Fruit fly (Drosophila melanogaster) whole organism, embryonic: ENCODE results near the gene Actn.

Source experiments
- ATbp ChIP-seq: fragments of 200-800 bp; sonication (Bioruptor generic); optimal IDR thresholded peaks from 2 replicates; lab custom pipeline; 2017; ENCODE audit warnings: missing biosample characterization, mild to moderate bottlenecking, missing genetic modification characterization, missing genetic modification reagents
- Antp ChIP-seq: fragments of 200-800 bp; sonication (Bioruptor generic); optimal IDR thresholded peaks from 3 replicates; lab custom pipeline; 2016; ENCODE audit warnings: missing biosample characterization, missing genetic modification characterization
- CG10543 ChIP-seq: fragments of 200-800 bp; sonication (Bioruptor generic); optimal IDR thresholded peaks from 3 replicates; lab custom pipeline; 2017; ENCODE audit warnings: missing biosample characterization, mild to moderate bottlenecking, missing genetic modification characterization, moderate library complexity
- CG10565 ChIP-seq: fragments of 200-800 bp; sonication (Bioruptor generic); optimal IDR thresholded peaks from 3 replicates; lab custom pipeline; 2016; ENCODE audit warnings: missing biosample characterization, mild to moderate bottlenecking, missing genetic modification characterization
- CG11560 ChIP-seq: fragments of 200-800 bp; sonication (Bioruptor generic); IDR thresholded peaks from 3 replicates; pipeline ENCODE4 v1.3.6; 2022; ENCODE audit warnings: missing biosample characterization, missing genetic modification characterization
- CG12155 ChIP-seq: fragments of 200-800 bp; sonication (Bioruptor generic); optimal IDR thresholded peaks from 3 replicates; lab custom pipeline; 2016; ENCODE audit warnings: missing biosample characterization, missing genetic modification characterization
- CG15011 ChIP-seq: fragments of 200-800 bp; sonication (Bioruptor generic); optimal IDR thresholded peaks from 3 replicates; lab custom pipeline; 2018; ENCODE audit warnings: missing biosample characterization, mild to moderate bottlenecking, missing genetic modification characterization
- CG15601 ChIP-seq: fragments of 200-800 bp; sonication (Bioruptor generic); optimal IDR thresholded peaks from 3 replicates; lab custom pipeline; 2019; ENCODE audit warnings: missing biosample characterization, mild to moderate bottlenecking, missing genetic modification characterization, moderate library complexity
- CG1603 ChIP-seq: fragments of 200-800 bp; sonication (Bioruptor generic); optimal IDR thresholded peaks from 2 replicates; lab custom pipeline; 2019; ENCODE audit warnings: missing biosample characterization, mild to moderate bottlenecking, missing genetic modification characterization, moderate library complexity
- CG16813 ChIP-seq: fragments of 200-800 bp; sonication (Bioruptor generic); IDR thresholded peaks from 3 replicates; pipeline ENCODE4 v1.3.6; 2022; ENCODE audit warnings: missing biosample characterization, missing genetic modification characterization; ENCODE audit not compliant: partially characterized antibody
- CG17328 ChIP-seq: fragments of 200-800 bp; sonication (Bioruptor generic); IDR thresholded peaks from 2 replicates; pipeline ENCODE4 v1.3.6; 2022; ENCODE audit warnings: missing biosample characterization, missing genetic modification characterization
- CG2199 ChIP-seq: fragments of 200-800 bp; sonication (Bioruptor generic); IDR thresholded peaks from 3 replicates; pipeline ENCODE4 v1.3.6; 2022; ENCODE audit warnings: missing biosample characterization, missing genetic modification characterization
- CG31224 ChIP-seq: fragments of 200-800 bp; sonication (Bioruptor generic); IDR thresholded peaks from 2 replicates; pipeline ENCODE4 v1.3.6; 2022; ENCODE audit warnings: missing biosample characterization, missing genetic modification characterization
- CG32772 ChIP-seq: fragments of 200-800 bp; sonication (Bioruptor generic); IDR thresholded peaks from 2 replicates; pipeline ENCODE4 v1.3.6; 2022; ENCODE audit warnings: missing biosample characterization, missing genetic modification characterization
- CG3726 ChIP-seq: fragments of 200-800 bp; sonication (Bioruptor generic); IDR thresholded peaks from 3 replicates; pipeline ENCODE4, ENCODE4 v1.3.6; 2022; ENCODE audit warnings: missing biosample characterization, missing genetic modification characterization
- CG6272 ChIP-seq: fragments of 200-800 bp; sonication (Bioruptor generic); IDR thresholded peaks from 2 replicates; pipeline ENCODE4 v1.3.6; 2022; ENCODE audit warnings: missing biosample characterization, missing genetic modification characterization
- CG7372 ChIP-seq: fragments of 200-800 bp; sonication (Bioruptor generic); IDR thresholded peaks from 2 replicates; pipeline ENCODE4 v1.3.6; 2022; ENCODE audit warnings: missing biosample characterization, missing genetic modification characterization
- CG9437 ChIP-seq: fragments of 200-800 bp; sonication (Bioruptor generic); optimal IDR thresholded peaks from 2 replicates; lab custom pipeline; 2018; ENCODE audit warnings: missing biosample characterization, mild to moderate bottlenecking, missing genetic modification characterization
- CG9609 ChIP-seq: fragments of 200-800 bp; sonication (Bioruptor generic); optimal IDR thresholded peaks from 3 replicates; lab custom pipeline; 2016; ENCODE audit warnings: missing biosample characterization, missing genetic modification characterization
- CHES-1-like ChIP-seq: fragments of 200-800 bp; sonication (Bioruptor generic); optimal IDR thresholded peaks from 2 replicates; lab custom pipeline; 2016; ENCODE audit warnings: missing biosample characterization, missing genetic modification characterization
- Elba2 ChIP-seq: fragments of 200-800 bp; sonication (Bioruptor generic); optimal IDR thresholded peaks from 3 replicates; lab custom pipeline; 2016; ENCODE audit warnings: missing biosample characterization, missing genetic modification characterization
- Ets97D ChIP-seq: fragments of 200-800 bp; sonication (Bioruptor generic); optimal IDR thresholded peaks from 3 replicates; lab custom pipeline; 2016; ENCODE audit warnings: missing biosample characterization, missing genetic modification characterization
- Gsc ChIP-seq: fragments of 200-800 bp; sonication (Bioruptor generic); IDR thresholded peaks from 2 replicates; pipeline ENCODE4 v1.3.6; 2022; ENCODE audit warnings: missing biosample characterization, missing genetic modification characterization
- HLH3B ChIP-seq: fragments of 200-800 bp; sonication (Bioruptor generic); IDR thresholded peaks from 2 replicates; pipeline ENCODE4 v1.3.6; 2022; ENCODE audit warnings: missing biosample characterization, missing genetic modification characterization
- Hand ChIP-seq: fragments of 200-800 bp; sonication (Bioruptor generic); optimal IDR thresholded peaks from 2 replicates; lab custom pipeline; 2017; ENCODE audit warnings: mild to moderate bottlenecking, missing biosample characterization, missing genetic modification reagents, missing genetic modification characterization
- Med ChIP-seq: fragments of 200-800 bp; sonication (Bioruptor generic); peaks from one replicate; lab custom pipeline; 2016; ENCODE audit warnings: missing biosample characterization, missing genetic modification characterization, mild to moderate bottlenecking, inconsistent platforms, moderate library complexity
- NFAT ChIP-seq: fragments of 200-800 bp; sonication (Bioruptor generic); IDR thresholded peaks from 2 replicates; pipeline ENCODE4 v1.3.6; 2022; ENCODE audit warnings: missing biosample characterization, missing genetic modification characterization
- Opbp ChIP-seq: fragments of 200-800 bp; sonication (Bioruptor generic); IDR thresholded peaks from 3 replicates; pipeline ENCODE4 v1.3.6; 2022; ENCODE audit warnings: missing biosample characterization, missing genetic modification characterization; ENCODE audit not compliant: partially characterized antibody
- Ptx1 ChIP-seq: fragments of 200-800 bp; sonication (Bioruptor generic); IDR thresholded peaks from 2 replicates; pipeline ENCODE4 v1.3.6; 2022; ENCODE audit warnings: missing biosample characterization, missing genetic modification characterization
- Sin3A ChIP-seq: fragments of >200 bp; optimal IDR thresholded peaks from 2 replicates; lab custom pipeline; 2018
- bsh ChIP-seq, 2 experiments: fragments of 200-800 bp; sonication (Bioruptor generic); optimal IDR thresholded peaks; 2 replicates each; lab custom pipeline; 2017 to 2018; ENCODE audit warnings: mild to moderate bottlenecking in 2 of 2, missing biosample characterization in 2 of 2, missing genetic modification characterization in 2 of 2, moderate library complexity in 1 of 2
- chinmo ChIP-seq: fragments of 200-800 bp; sonication (Bioruptor generic); IDR thresholded peaks from 4 replicates; pipeline ENCODE4 v1.3.6; 2022; ENCODE audit warnings: missing biosample characterization, missing genetic modification characterization; ENCODE audit not compliant: partially characterized antibody
- ems ChIP-seq: fragments of 200-800 bp; sonication (Bioruptor generic); optimal IDR thresholded peaks from 3 replicates; lab custom pipeline; 2016; ENCODE audit warnings: missing biosample characterization, missing genetic modification characterization
- ftz-f1 ChIP-seq: fragments of 200-800 bp; sonication (Bioruptor generic); optimal IDR thresholded peaks from 2 replicates; lab custom pipeline; 2016; ENCODE audit warnings: missing biosample characterization, missing genetic modification characterization
- gsb ChIP-seq: fragments of 200-800 bp; sonication (Bioruptor generic); IDR thresholded peaks from 2 replicates; pipeline ENCODE4 v1.3.6; 2022; ENCODE audit warnings: missing biosample characterization, missing genetic modification characterization
- ham ChIP-seq: fragments of 200-800 bp; sonication (Bioruptor generic); IDR thresholded peaks from 2 replicates; pipeline ENCODE4 v1.3.6; 2022; ENCODE audit warnings: missing biosample characterization, missing genetic modification characterization
- ken ChIP-seq: fragments of 200-800 bp; sonication (Bioruptor generic); IDR thresholded peaks from 3 replicates; pipeline ENCODE4 v1.3.6; 2022; ENCODE audit warnings: missing biosample characterization, missing genetic modification characterization
- klu ChIP-seq: fragments of 200-800 bp; sonication (Bioruptor generic); IDR thresholded peaks from 2 replicates; pipeline ENCODE4 v1.3.6; 2022; ENCODE audit warnings: missing biosample characterization, missing genetic modification characterization
- lola ChIP-seq, 3 experiments: fragments of >200 bp in 2 of 3; fragments of 200-800 bp in 1 of 3; sonication (Bioruptor generic) in 1 of 3; optimal IDR thresholded peaks; 2 replicates each; lab custom pipeline; 2017 to 2019; ENCODE audit warnings: missing biosample characterization in 3 of 3, missing genetic modification characterization in 3 of 3, mild to moderate bottlenecking in 1 of 3, moderate library complexity in 1 of 3
- luna ChIP-seq: fragments of 200-800 bp; sonication (Bioruptor generic); optimal IDR thresholded peaks from 2 replicates; lab custom pipeline; 2016; ENCODE audit warnings: missing biosample characterization, missing genetic modification characterization
- mam ChIP-seq: fragments of 200-800 bp; sonication (Bioruptor generic); optimal IDR thresholded peaks from 3 replicates; lab custom pipeline; 2016; ENCODE audit warnings: missing biosample characterization, missing genetic modification characterization
- nerfin-2 ChIP-seq: fragments of 200-800 bp; sonication (Bioruptor generic); IDR thresholded peaks from 2 replicates; pipeline ENCODE4 v1.3.6; 2022; ENCODE audit warnings: missing biosample characterization, missing genetic modification characterization; ENCODE audit not compliant: partially characterized antibody
- oc ChIP-seq: fragments of 200-800 bp; sonication (Bioruptor generic); optimal IDR thresholded peaks from 2 replicates; lab custom pipeline; 2018; ENCODE audit warnings: missing biosample characterization, mild to moderate bottlenecking, missing genetic modification characterization, moderate library complexity
- repo ChIP-seq: fragments of 200-800 bp; sonication (Bioruptor generic); optimal IDR thresholded peaks from 2 replicates; lab custom pipeline; 2016; ENCODE audit warnings: missing biosample characterization, missing genetic modification characterization
- salm ChIP-seq: fragments of 200-800 bp; sonication (Bioruptor generic); optimal IDR thresholded peaks from 2 replicates; lab custom pipeline; 2018; ENCODE audit warnings: missing biosample characterization, mild to moderate bottlenecking, missing genetic modification characterization
- shn ChIP-seq: fragments of 200-800 bp; sonication (Bioruptor generic); optimal IDR thresholded peaks from 3 replicates; lab custom pipeline; 2016; ENCODE audit warnings: missing biosample characterization, missing genetic modification characterization
- sob ChIP-seq: fragments of 200-800 bp; sonication (Bioruptor generic); IDR thresholded peaks from 2 replicates; pipeline ENCODE4 v1.3.6; 2022; ENCODE audit warnings: missing biosample characterization, missing genetic modification characterization
- sug ChIP-seq: fragments of 200-800 bp; optimal IDR thresholded peaks from 2 replicates; lab custom pipeline; 2019; ENCODE audit warnings: missing biosample characterization, mild to moderate bottlenecking, missing genetic modification characterization, moderate library complexity
- trh ChIP-seq: fragments of 200-800 bp; sonication (Bioruptor generic); optimal IDR thresholded peaks from 2 replicates; lab custom pipeline; 2016; ENCODE audit warnings: missing biosample characterization, missing genetic modification characterization
- zfh1 ChIP-seq: fragments of 200-800 bp; sonication (Bioruptor generic); IDR thresholded peaks from 3 replicates; pipeline ENCODE4 v1.3.6; 2022; ENCODE audit warnings: missing biosample characterization, missing genetic modification characterization
- zfh2 ChIP-seq: fragments of 200-800 bp; sonication (Bioruptor generic); optimal IDR thresholded peaks from 2 replicates; lab custom pipeline; 2016; ENCODE audit warnings: missing biosample characterization, missing genetic modification characterization

The Actn gene

DNA sequence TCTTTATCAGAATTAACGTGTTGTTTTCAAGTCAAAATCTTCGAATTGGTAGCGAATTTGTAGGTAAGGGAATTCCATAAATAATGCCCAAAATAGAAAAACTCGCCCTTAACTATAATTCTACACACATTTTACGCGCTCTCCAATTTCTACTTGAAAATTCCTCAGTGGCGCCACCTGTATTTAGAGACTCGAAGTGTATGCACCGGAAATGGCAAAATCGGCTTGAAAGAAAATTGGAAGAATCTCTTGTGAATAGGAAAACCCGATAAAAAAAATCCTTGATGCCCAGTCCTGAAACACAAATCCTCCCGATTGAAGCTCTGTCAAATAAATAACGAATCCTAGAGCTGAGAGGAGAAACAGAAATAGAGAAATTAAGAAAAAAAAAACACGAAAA lies 36.3 kb downstream of the Actn start (continued):
- TF ChIP-seq oc (tag; lab: Kevin White, UChicago) (peak; percentile 48), CG6272 (no peak), trh (GFP tag; lab: Kevin White, UChicago) (peak; percentile 26), CG11560 (tag; lab: Robert Waterston, UW) (no peak), repo (GFP tag; lab: Kevin White, UChicago) (peak; percentile 62), CG1603 (tag; lab: Kevin White, UChicago) (no peak), CG2199 (GFP tag; lab: Robert Waterston, UW) (peak; percentile 70; the same call in 1 of the 3 replicates), CG12155 (GFP tag; lab: Kevin White, UChicago) (no peak), ATbp (GFP tag; lab: Kevin White, UChicago) (peak; percentile 73), Elba2 (GFP tag; lab: Kevin White, UChicago) (no peak), nerfin-2 (no peak), ftz-f1 (GFP tag; lab: Kevin White, UChicago) (no peak), ken (peak; percentile 51; the same call in 2 of the 3 replicates), chinmo (GFP tag; lab: Robert Waterston, UW) (0 out of 4 replicates have a peak, but pooled peaks have one; percentile 23), Gsc (GFP tag; lab: Robert Waterston, UW) (no peak), gsb (GFP tag; lab: Robert Waterston, UW) (peak; percentile 39; the same call in 1 of the 2 replicates), Ets97D (GFP tag; lab: Kevin White, UChicago) (peak; percentile 99), CHES-1-like (GFP tag; lab: Kevin White, UChicago) (peak; percentile 42), ham (GFP tag; lab: Robert Waterston, UW) (no peak), Sin3A (lab: Kevin White, UChicago) (no peak), luna (peak; percentile 26), lola (GFP tag; optimal IDR thresholded peaks at IDR 0.05; lab: Kevin White, UChicago) (no peak), CG31224 (GFP tag; lab: Robert Waterston, UW) (0 out of 2 replicates have a peak, but pooled peaks have one; percentile 11), bsh (GFP tag; optimal IDR thresholded peaks at IDR 0.05; lab: Kevin White, UChicago) (peak in 1 of 2 experiments; percentile 60), CG15011 (GFP tag; lab: Kevin White, UChicago) (peak; percentile 65), NFAT (0 out of 2 replicates have a peak, but pooled peaks have one; percentile 15), CG9609 (peak; percentile 55), Antp (GFP tag; lab: Kevin White, UChicago) (peak; percentile 21), sug (peak; percentile 53), Opbp (GFP tag; lab: Robert Waterston, UW) (peak; percentile 54; the same call in 2 of the 3 replicates), shn (GFP tag; lab: Kevin White, UChicago) (peak; percentile 58), CG15601 (tag; lab: Kevin White, UChicago) (peak; percentile 46), CG17328 (0 out of 2 replicates have a peak, but pooled peaks have one; percentile 15), klu (no peak), zfh1 (GFP tag; lab: Robert Waterston, UW) (peak; percentile 72), CG3726 (no peak), Ptx1 (GFP tag; lab: Robert Waterston, UW) (peak; percentile 46), mam (no peak), sob (GFP tag; lab: Robert Waterston, UW) (peak; percentile 51), Hand (GFP tag; lab: Kevin White, UChicago) (no peak), CG16813 (GFP tag; lab: Robert Waterston, UW) (no peak), CG10565 (no peak), CG10543 (peak; percentile 70), ems (GFP tag; lab: Kevin White, UChicago) (peak; percentile 57), CG32772 (peak; percentile 52; the same call in 1 of the 2 replicates), salm (tag; lab: Kevin White, UChicago) (peak; percentile 39), zfh2 (GFP tag; lab: Kevin White, UChicago) (no peak), CG7372 (GFP tag; lab: Robert Waterston, UW) (0 out of 2 replicates have a peak, but pooled peaks have one; percentile 35), HLH3B (GFP tag; lab: Robert Waterston, UW) (peak; percentile 52; the same call in 1 of the 2 replicates), CG9437 (GFP tag; lab: Kevin White, UChicago) (peak; percentile 49), Med (GFP tag; lab: Kevin White, UChicago) (peak; percentile 96)
